Fruit fly (Drosophila melanogaster) whole organism: ENCODE data around the gene CG13794.

Experiments
- CG8478 ChIP-seq: fragments of >200 bp; optimal IDR thresholded peaks from 2 replicates; lab custom pipeline; 2018; ENCODE audit warnings: inconsistent platforms
- EcR ChIP-seq, 2 experiments: fragments of >200 bp; optimal IDR thresholded peaks; 2 replicates each; lab custom pipeline; 2017; ENCODE audit warnings: missing biosample characterization in 2 of 2, missing genetic modification characterization in 2 of 2, missing genetic modification reagents in 2 of 2
- pan ChIP-seq: fragments of >200 bp; optimal IDR thresholded peaks from 2 replicates; lab custom pipeline; 2017
- psq ChIP-seq: fragments of >200 bp; optimal IDR thresholded peaks from 2 replicates; lab custom pipeline; 2017
- usp ChIP-seq: fragments of >200 bp; optimal IDR thresholded peaks from 2 replicates; lab custom pipeline; 2017; ENCODE audit warnings: missing biosample characterization, missing genetic modification characterization, mixed read lengths

dm6 chr2L:7722102-7722501 is 521 bp downstream of the CG13794 start:
- TF ChIP-seq pan (lab: Kevin White, UChicago) (no peak), EcR (GFP tag; optimal IDR thresholded peaks at IDR 0.05; lab: Kevin White, UChicago) (no peak), CG8478 (lab: Kevin White, UChicago) (no peak), psq (lab: Kevin White, UChicago) (no peak), usp (GFP tag; lab: Kevin White, UChicago) (no peak)
